Worm (Caenorhabditis elegans): Measurements from ENCODE around the gene Y81G3A.6.

The Y81G3A.6 gene

DNA sequence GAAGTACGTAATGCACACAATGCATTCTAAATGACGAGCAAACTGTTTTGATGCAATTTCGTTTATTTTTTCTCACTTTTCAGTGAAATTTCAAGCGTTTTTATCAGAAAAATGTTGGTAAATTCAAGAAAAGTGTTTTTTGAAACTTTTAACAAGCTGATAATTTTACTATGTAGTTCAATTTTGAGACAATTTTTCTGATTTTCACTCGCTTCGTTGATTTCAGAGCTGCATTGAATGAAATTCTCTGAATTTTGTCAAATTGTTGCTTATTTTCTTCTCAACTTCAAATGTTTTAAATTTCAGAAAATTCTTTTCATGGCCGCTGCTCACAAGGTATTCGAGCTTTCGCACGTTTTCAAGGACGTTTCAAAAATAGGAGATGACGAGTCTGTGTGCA is 40.4 kb upstream of the Y81G3A.6 start, which contains the start of gene bath-45:
bath-45 (plus strand) TSS at position 301 of the 400 bp plus-strand sequence.
- TF ChIP-seq chd-7 (tag; optimal IDR thresholded peaks at IDR 0.05) (no peak), Y79H2A.3 (GFP tag; conservative IDR thresholded peaks at IDR 0.05) (no peak), repo-1 (tag; optimal IDR thresholded peaks at IDR 0.05) (no peak), lag-1 (GFP tag; IDR thresholded peaks at IDR 0.05) (no peak), pha-4 (tag; optimal IDR thresholded peaks at IDR 0.05) (no peak), ets-4 (GFP tag; optimal IDR thresholded peaks at IDR 0.05) (no peak), athp-1 (tag; optimal IDR thresholded peaks at IDR 0.05) (no peak), lin-54 (GFP tag; optimal IDR thresholded peaks at IDR 0.05) (no peak), lir-1 (GFP tag; conservative IDR thresholded peaks at IDR 0.05) (no peak), aptf-3 (GFP tag; IDR thresholded peaks at IDR 0.05) (no peak), lin-35 (GFP tag; optimal IDR thresholded peaks at IDR 0.05) (no peak), hmg-20 (GFP tag; IDR thresholded peaks at IDR 0.05) (no peak), F57A8.1 (GFP tag; optimal IDR thresholded peaks at IDR 0.05) (no peak), let-526 (GFP tag; IDR thresholded peaks at IDR 0.05) (no peak), unc-62 (GFP tag; optimal IDR thresholded peaks at IDR 0.05) (no peak), nhr-120 (GFP tag; IDR thresholded peaks at IDR 0.05) (no peak)

DNA sequence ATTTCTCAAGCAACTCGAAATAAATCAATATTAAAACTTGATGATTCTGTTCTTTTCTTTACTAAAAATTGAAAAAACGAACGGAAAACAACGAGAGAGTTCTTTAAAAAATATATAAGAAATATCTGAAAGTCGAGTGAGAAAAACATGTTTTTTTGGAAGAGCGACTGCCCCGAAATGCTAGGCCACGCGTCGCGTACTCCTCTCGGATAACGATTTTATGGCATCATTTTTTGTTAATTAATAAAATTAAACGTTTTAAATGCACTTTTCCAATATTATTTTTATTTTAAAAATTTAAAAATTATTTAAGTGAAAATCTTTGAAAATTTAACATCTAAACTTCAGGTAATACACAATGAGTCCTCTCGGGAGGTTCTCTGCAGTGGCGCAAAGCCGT is 34.8 kb upstream of the Y81G3A.6 start, which contains the start of gene gfm-1:
gfm-1 (plus strand) TSS at position 349 of the 400 bp plus-strand sequence.
- TF ChIP-seq nhr-90 (tag; optimal IDR thresholded peaks at IDR 0.05) (no peak), snpc-3.4 (tag; optimal IDR thresholded peaks at IDR 0.05) (peak; percentile 43), atf-7 (tag; optimal IDR thresholded peaks at IDR 0.05) (peak; percentile 15), D2030.7 (GFP tag; IDR thresholded peaks at IDR 0.05) (peak; percentile 44; the same call in 1 of the 2 replicates), egrh-3 (GFP tag; IDR thresholded peaks at IDR 0.05) (no peak), fkh-3 (tag; optimal IDR thresholded peaks at IDR 0.05) (no peak), bed-1 (GFP tag; IDR thresholded peaks at IDR 0.05) (no peak), hlh-12 (tag; optimal IDR thresholded peaks at IDR 0.05) (no peak), snpc-1.3 (tag; optimal IDR thresholded peaks at IDR 0.05; ENCODE audit: insufficient read depth) (peak; percentile 30), madf-8 (GFP tag; conservative IDR thresholded peaks at IDR 0.05) (0 out of 2 replicates have a peak, but pooled peaks have one; percentile 30), nhr-80 (tag; optimal IDR thresholded peaks at IDR 0.05) (no peak), cebp-1 (GFP tag; IDR thresholded peaks at IDR 0.05) (no peak), cebp-1 (tag; optimal IDR thresholded peaks at IDR 0.05) (peak; percentile 27), ceh-27 (GFP tag; optimal IDR thresholded peaks at IDR 0.05) (peak; percentile 51), B0019.2 (GFP tag; conservative IDR thresholded peaks at IDR 0.05) (no peak), ceh-79 (tag; optimal IDR thresholded peaks at IDR 0.05) (peak; percentile 54), lsy-27 (tag; optimal IDR thresholded peaks at IDR 0.05; ENCODE audit: borderline replicate concordance, insufficient read depth) (no peak), tlf-1 (GFP tag; optimal IDR thresholded peaks at IDR 0.05) (no peak), tbp1 (GFP tag; optimal IDR thresholded peaks at IDR 0.05) (no peak), ZK185.1 (tag; optimal IDR thresholded peaks at IDR 0.05; ENCODE audit: poor library complexity, severe bottlenecking) (peak; percentile 91), efl-1 (GFP tag; optimal IDR thresholded peaks at IDR 0.05) (no peak), mcd-1 (GFP tag; IDR thresholded peaks at IDR 0.05) (peak; percentile 68; the same call in 1 of the 2 replicates), F49E8.2 (tag; optimal IDR thresholded peaks at IDR 0.05; ENCODE audit: insufficient read depth) (no peak), hlh-26 (GFP tag; conservative IDR thresholded peaks at IDR 0.05) (no peak), mel-28 (tag; optimal IDR thresholded peaks at IDR 0.05; ENCODE audit: borderline replicate concordance) (no peak), madf-6 (GFP tag; IDR thresholded peaks at IDR 0.05) (peak; percentile 53), xnd-1 (tag; optimal IDR thresholded peaks at IDR 0.05) (no peak), unc-62 (GFP tag; optimal IDR thresholded peaks at IDR 0.05) (no peak), lir-1 (GFP tag; conservative IDR thresholded peaks at IDR 0.05) (0 out of 2 replicates have a peak, but pooled peaks have one; percentile 6), nfyb-1 (GFP tag; IDR thresholded peaks at IDR 0.05) (no peak), rcor-1 (GFP tag; IDR thresholded peaks at IDR 0.05) (no peak), nhr-179 (tag; optimal IDR thresholded peaks at IDR 0.05) (no peak), snpc-4 (GFP tag; optimal IDR thresholded peaks at IDR 0.05) (no peak), snpc-4 (tag; optimal IDR thresholded peaks at IDR 0.05) (peak in 2 of 4 experiments; percentile 33 to 56)

Measured in whole organism, young adult.